Worm (Caenorhabditis elegans) whole organism, L1 larva: ENCODE measurements around the gene nlp-35.

Source experiments
- Y116A8C.19 ChIP-seq: sonication (generic microtip); optimal IDR thresholded peaks from 2 replicates; lab custom pipeline; 2016; ENCODE audit warnings: missing compliant biosample characterization, missing genetic modification characterization, borderline replicate concordance
- alr-1 ChIP-seq: fragments of 200-800 bp; sonication (Bioruptor generic); optimal IDR thresholded peaks from 2 replicates; lab custom pipeline; 2018; ENCODE audit warnings: borderline replicate concordance, mild to moderate bottlenecking, missing genetic modification characterization, missing compliant biosample characterization
- aly-2 ChIP-seq: fragments of 150-350 bp; optimal IDR thresholded peaks from 2 replicates; lab custom pipeline; 2014; ENCODE audit warnings: missing biosample characterization, missing genetic modification characterization
- blmp-1 ChIP-seq: fragments of 150-350 bp; optimal IDR thresholded peaks from 2 replicates; lab custom pipeline; 2014; ENCODE audit warnings: missing biosample characterization, missing genetic modification characterization
- ceh-82 ChIP-seq, 3 experiments: fragments of 150-350 bp in 1 of 3; sonication (generic microtip) in 2 of 3; optimal IDR thresholded peaks; 2 replicates each; lab custom pipeline; 2014 to 2017; ENCODE audit warnings: missing biosample characterization in 3 of 3, missing genetic modification characterization in 3 of 3
- ceh-88 ChIP-seq: fragments of 200-800 bp; sonication (Bioruptor generic); IDR thresholded peaks from 2 replicates; pipeline ENCODE4 v1.3.6; 2022; ENCODE audit warnings: missing genetic modification characterization, missing compliant biosample characterization
- egl-13 ChIP-seq: sonication (generic microtip); optimal IDR thresholded peaks from 2 replicates; lab custom pipeline; 2016; ENCODE audit warnings: missing genotype, missing genetic modification reagents, missing genetic modification characterization, missing compliant biosample characterization
- elt-2 ChIP-seq: sonication (generic microtip); optimal IDR thresholded peaks from 2 replicates; lab custom pipeline; 2016; ENCODE audit warnings: missing genetic modification characterization, mild to moderate bottlenecking, inconsistent platforms, missing compliant biosample characterization, missing genetic modification reagents
- elt-3 ChIP-seq, 6 experiments: fragments of 150-350 bp in 1 of 6; sonication (generic microtip); optimal IDR thresholded peaks; 2 replicates each; lab custom pipeline; 2017 to 2018; ENCODE audit warnings: missing biosample characterization in 6 of 6, missing genetic modification characterization in 6 of 6, inconsistent platforms in 1 of 6
- ets-5 ChIP-seq: fragments of 200-800 bp; sonication (Bioruptor generic); IDR thresholded peaks from 2 replicates; pipeline ENCODE4 v1.3.6; 2022; ENCODE audit warnings: missing genetic modification characterization, missing compliant biosample characterization
- fkh-10 ChIP-seq: sonication (generic microtip); optimal IDR thresholded peaks from 2 replicates; lab custom pipeline; 2017; ENCODE audit warnings: missing biosample characterization, missing genetic modification reagents, missing genetic modification characterization
- fkh-4 ChIP-seq: sonication (generic microtip); optimal IDR thresholded peaks from 2 replicates; lab custom pipeline; 2016; ENCODE audit warnings: missing compliant biosample characterization, missing genetic modification characterization, borderline replicate concordance
- lin-13 ChIP-seq: fragments of 150-350 bp; optimal IDR thresholded peaks from 2 replicates; lab custom pipeline; 2014; ENCODE audit warnings: missing biosample characterization, missing genetic modification reagents, missing genetic modification characterization
- lin-14 ChIP-seq: fragments of 200-800 bp; sonication (Bioruptor generic); optimal IDR thresholded peaks from 2 replicates; lab custom pipeline; 2018; ENCODE audit warnings: mild to moderate bottlenecking, missing genetic modification characterization, moderate library complexity, missing compliant biosample characterization
- lin-35 ChIP-seq, 2 experiments: fragments of 150-350 bp; optimal IDR thresholded peaks; 2 replicates each; lab custom pipeline; 2014; ENCODE audit warnings: missing biosample characterization in 2 of 2, missing genetic modification characterization in 2 of 2, missing genetic modification reagents in 2 of 2
- lin-39 ChIP-seq: fragments of 150-350 bp; optimal IDR thresholded peaks from 2 replicates; lab custom pipeline; 2014; ENCODE audit warnings: missing biosample characterization, missing genetic modification reagents, missing genetic modification characterization
- lsy-2 ChIP-seq, 2 experiments: fragments of 150-350 bp; optimal IDR thresholded peaks; 2 replicates each; lab custom pipeline; 2014; ENCODE audit warnings: missing biosample characterization in 2 of 2, missing genetic modification characterization in 2 of 2
- mab-9 ChIP-seq: fragments of 200-800 bp; sonication (Bioruptor generic); IDR thresholded peaks from 2 replicates; pipeline ENCODE4 v1.3.6; 2022; ENCODE audit warnings: missing genetic modification reagents, missing genetic modification characterization, missing compliant biosample characterization
- mef-2 ChIP-seq: fragments of 150-350 bp; optimal IDR thresholded peaks from 2 replicates; lab custom pipeline; 2014; ENCODE audit warnings: missing biosample characterization, missing genetic modification characterization
- nhr-19 ChIP-seq: fragments of 200-800 bp; sonication (Bioruptor generic); conservative IDR thresholded peaks from 2 replicates; pipeline ENCODE4 v1.3.6; 2022; ENCODE audit warnings: missing genetic modification characterization, missing compliant biosample characterization
- nhr-20 ChIP-seq: sonication (generic microtip); optimal IDR thresholded peaks from 2 replicates; lab custom pipeline; 2016; ENCODE audit warnings: mild to moderate bottlenecking, missing genetic modification characterization, missing compliant biosample characterization
- nhr-28 ChIP-seq: fragments of 150-350 bp; optimal IDR thresholded peaks from 2 replicates; lab custom pipeline; 2014; ENCODE audit warnings: missing biosample characterization, missing genetic modification characterization
- nhr-71 ChIP-seq: sonication (generic microtip); optimal IDR thresholded peaks from 2 replicates; lab custom pipeline; 2016; ENCODE audit warnings: mild to moderate bottlenecking, missing genetic modification characterization, moderate library complexity, missing compliant biosample characterization
- nhr-84 ChIP-seq: sonication (generic microtip); optimal IDR thresholded peaks from 2 replicates; lab custom pipeline; 2017; ENCODE audit warnings: missing biosample characterization, missing genetic modification characterization
- nhr-85 ChIP-seq: sonication (generic microtip); peaks from one replicate; lab custom pipeline; 2016; ENCODE audit warnings: missing genetic modification characterization, inconsistent platforms, missing compliant biosample characterization
- nhr-90 ChIP-seq: sonication (generic microtip); optimal IDR thresholded peaks from 2 replicates; lab custom pipeline; 2016; ENCODE audit warnings: mild to moderate bottlenecking, missing genetic modification characterization, missing compliant biosample characterization; ENCODE audit not compliant: poor library complexity
- pax-3 ChIP-seq: fragments of 200-800 bp; sonication (Bioruptor generic); optimal IDR thresholded peaks from 2 replicates; lab custom pipeline; 2018; ENCODE audit warnings: mild to moderate bottlenecking, missing genetic modification characterization, moderate library complexity, missing compliant biosample characterization
- pqm-1 ChIP-seq: sonication (generic microtip); optimal IDR thresholded peaks from 3 replicates; lab custom pipeline; 2017; ENCODE audit warnings: missing biosample characterization, missing genetic modification characterization
- rnt-1 ChIP-seq: sonication (generic microtip); optimal IDR thresholded peaks from 2 replicates; lab custom pipeline; 2016; ENCODE audit warnings: mild to moderate bottlenecking, missing genetic modification characterization, moderate library complexity, missing compliant biosample characterization
- snpc-4 ChIP-seq: fragments of 150-350 bp; optimal IDR thresholded peaks from 2 replicates; lab custom pipeline; 2014; ENCODE audit warnings: missing biosample characterization, missing genetic modification characterization
- snu-23 ChIP-seq: sonication (generic microtip); optimal IDR thresholded peaks from 2 replicates; lab custom pipeline; 2016; ENCODE audit warnings: missing genetic modification characterization, missing compliant biosample characterization
- sup-37 ChIP-seq: fragments of 200-800 bp; sonication (Bioruptor generic); optimal IDR thresholded peaks from 2 replicates; lab custom pipeline; 2018; ENCODE audit warnings: mild to moderate bottlenecking, missing genetic modification characterization, missing compliant biosample characterization
- swsn-7 ChIP-seq: sonication (generic microtip); optimal IDR thresholded peaks from 2 replicates; lab custom pipeline; 2016; ENCODE audit warnings: missing genetic modification characterization, missing compliant biosample characterization
- tbx-2 ChIP-seq: sonication (generic microtip); optimal IDR thresholded peaks from 2 replicates; lab custom pipeline; 2016; ENCODE audit warnings: missing genetic modification characterization, missing compliant biosample characterization
- unc-62 ChIP-seq: fragments of 150-350 bp; optimal IDR thresholded peaks from 2 replicates; lab custom pipeline; 2014; ENCODE audit warnings: missing biosample characterization, missing genetic modification reagents, missing genetic modification characterization
- unc-86 ChIP-seq: sonication (generic microtip); optimal IDR thresholded peaks from 2 replicates; lab custom pipeline; 2016; ENCODE audit warnings: missing genetic modification characterization, missing compliant biosample characterization
- zag-1 ChIP-seq: fragments of 150-350 bp; optimal IDR thresholded peaks from 2 replicates; lab custom pipeline; 2014; ENCODE audit warnings: missing biosample characterization, missing genetic modification characterization
- ztf-11 ChIP-seq, 2 experiments: sonication (generic microtip); optimal IDR thresholded peaks; 2 replicates each; lab custom pipeline; 2016 to 2017; ENCODE audit warnings: missing genetic modification characterization in 2 of 2, missing biosample characterization in 1 of 2, missing compliant biosample characterization in 1 of 2

The nlp-35 gene

ce11 chrIV:9540342-9540856 is 21.7 kb upstream of the nlp-35 start, which contains the start of gene fbl-1:
TSS of gene fbl-1 (plus strand) at chrIV:9540806.
- TF ChIP-seq fkh-10 (no peak), lin-35 (GFP tag; optimal IDR thresholded peaks at IDR 0.05; lab: Kevin White, UChicago) (peak in 1 of 2 experiments; percentile 8), pqm-1 (tag; lab: Kevin White, UChicago) (peak; percentile 41), elt-2 (tag; lab: Kevin White, UChicago) (peak; percentile 93)
- TF ChIP-seq, all 84 proteins: peak for 3

ce11 chrIV:9538214-9538613 is 19.5 kb upstream of the nlp-35 start:
- peak; percentile 79 for TF ChIP-seq rnt-1 (tag; lab: Kevin White, UChicago)
- TF ChIP-seq lin-35 (GFP tag; optimal IDR thresholded peaks at IDR 0.05; lab: Kevin White, UChicago): no peak
- no peak for TF ChIP-seq ztf-11 (tag; optimal IDR thresholded peaks at IDR 0.05; lab: Kevin White, UChicago)
- peak; percentile 66 for TF ChIP-seq nhr-71 (tag; lab: Kevin White, UChicago)
- TF ChIP-seq unc-86: no peak
- peak; percentile 12 for TF ChIP-seq snu-23 (GFP tag; lab: Kevin White, UChicago)
- peak; percentile 75 for TF ChIP-seq lin-14 (GFP tag; lab: Kevin White, UChicago)
- TF ChIP-seq lsy-2 (tag; optimal IDR thresholded peaks at IDR 0.05; lab: Kevin White, UChicago): peak in 1 of 2 experiments; percentile 6

- TF ChIP-seq elt-2 (tag; lab: Kevin White, UChicago): peak; percentile 39
- no peak for TF ChIP-seq ceh-82 (tag; optimal IDR thresholded peaks at IDR 0.05; lab: Kevin White, UChicago)
- TF ChIP-seq, all 84 proteins: peak for 1
Observed at ce11 chrIV:9537500-9537899, 18.8 kb upstream of the nlp-35 start.

DNA sequence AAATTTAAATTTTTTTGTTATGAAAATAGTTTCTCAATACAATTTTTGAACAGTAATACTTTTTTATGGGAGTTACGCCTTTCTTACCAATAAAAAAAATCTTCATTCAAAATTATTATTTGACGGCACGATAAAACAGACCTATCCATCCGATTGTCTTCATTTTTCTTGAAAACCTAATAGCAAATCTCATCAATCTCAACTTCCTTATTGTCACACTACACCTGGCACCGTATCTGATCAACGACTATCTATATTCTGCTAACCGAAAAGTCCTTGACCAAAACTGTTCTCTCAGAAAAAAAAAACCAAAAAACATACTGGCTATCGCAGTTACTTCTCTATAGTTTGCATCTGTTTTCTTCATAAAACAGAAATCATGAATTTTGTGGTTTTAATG is 17.4 kb upstream of the nlp-35 start:
- TF ChIP-seq rnt-1 (tag; lab: Kevin White, UChicago) (no peak), nhr-85 (peak; percentile 82), blmp-1 (tag; lab: Kevin White, UChicago) (peak; percentile 22), lin-14 (GFP tag; lab: Kevin White, UChicago) (peak; percentile 19), nhr-20 (tag; lab: Kevin White, UChicago) (peak; percentile 16)

DNA sequence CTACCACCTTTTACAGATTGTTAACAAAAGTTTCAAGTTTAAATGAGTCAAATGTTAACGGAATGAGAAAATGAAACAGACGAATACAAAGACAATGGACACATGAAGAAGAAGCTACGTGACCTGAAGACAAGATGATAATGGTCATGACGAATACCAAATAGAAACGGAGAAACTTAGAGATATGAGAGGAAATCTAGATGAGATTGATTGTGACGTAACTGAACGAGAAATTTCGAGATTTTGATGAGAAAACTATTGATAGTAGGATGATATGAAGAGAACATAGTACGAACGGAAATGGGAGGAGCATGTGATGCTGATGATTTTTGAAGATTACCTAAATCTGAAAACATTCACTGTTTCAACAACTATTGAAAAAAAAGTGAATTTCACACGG is 16.4 kb upstream of the nlp-35 start:
- no peak for TF ChIP-seq lin-39 (tag; lab: Kevin White, UChicago)
- TF ChIP-seq nhr-90 (tag; lab: Kevin White, UChicago): peak; percentile 39
- TF ChIP-seq Y116A8C.19: no peak
- no peak for TF ChIP-seq lin-13 (GFP tag; lab: Kevin White, UChicago)
- no peak for TF ChIP-seq lsy-2 (tag; optimal IDR thresholded peaks at IDR 0.05; lab: Kevin White, UChicago)
- TF ChIP-seq nhr-85: peak; percentile 76
- no peak for TF ChIP-seq fkh-10
- TF ChIP-seq blmp-1 (tag; lab: Kevin White, UChicago): peak; percentile 76
- TF ChIP-seq pax-3: no peak
- TF ChIP-seq pqm-1 (tag; lab: Kevin White, UChicago): no peak
- TF ChIP-seq elt-3 (tag; optimal IDR thresholded peaks at IDR 0.05; lab: Kevin White, UChicago): peak in 5 of 6 experiments; percentile 46 to 81 (median 76)
- TF ChIP-seq lin-35 (GFP tag; optimal IDR thresholded peaks at IDR 0.05; lab: Kevin White, UChicago): peak in 1 of 2 experiments; percentile 20
- no peak for TF ChIP-seq egl-13 (tag; lab: Kevin White, UChicago)
- TF ChIP-seq ceh-88 (GFP tag; lab: Robert Waterston, UW): no peak
- TF ChIP-seq nhr-71 (tag; lab: Kevin White, UChicago): peak; percentile 55
- peak; percentile 47 for TF ChIP-seq lin-14 (GFP tag; lab: Kevin White, UChicago)
- TF ChIP-seq snu-23 (GFP tag; lab: Kevin White, UChicago): peak; percentile 58
- TF ChIP-seq alr-1 (tag; lab: Kevin White, UChicago): no peak
- peak; percentile 28 for TF ChIP-seq nhr-19 (GFP tag; lab: Robert Waterston, UW)
- TF ChIP-seq nhr-20 (tag; lab: Kevin White, UChicago): peak; percentile 63
- peak; percentile 30 for TF ChIP-seq tbx-2 (tag; lab: Kevin White, UChicago)
- no peak for TF ChIP-seq sup-37
- no peak for TF ChIP-seq zag-1 (tag; lab: Kevin White, UChicago)

DNA sequence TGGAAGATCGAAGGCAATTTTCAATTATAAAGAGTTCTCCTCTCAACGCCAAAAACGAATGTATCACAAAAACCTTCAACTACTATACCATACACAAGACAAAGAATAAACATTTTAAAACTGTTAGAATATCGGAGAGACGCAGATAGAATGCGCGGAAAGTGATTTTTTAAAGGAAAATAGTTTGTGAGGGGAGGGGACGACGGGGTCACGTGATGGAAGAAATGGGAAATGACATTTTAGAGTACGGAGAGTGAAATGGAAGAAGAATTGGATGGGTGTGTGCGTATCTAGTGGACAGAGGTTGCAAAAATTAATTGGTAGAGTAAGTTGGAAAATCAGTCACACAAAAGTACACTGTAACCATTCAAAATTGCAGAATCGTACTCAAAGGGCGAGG is 15.6 kb upstream of the nlp-35 start:
- TF ChIP-seq swsn-7 (tag; lab: Kevin White, UChicago) (peak; percentile 55), snu-23 (GFP tag; lab: Kevin White, UChicago) (peak; percentile 88), aly-2 (tag; lab: Kevin White, UChicago) (no peak), lin-13 (GFP tag; lab: Kevin White, UChicago) (peak; percentile 63), snpc-4 (tag; lab: Kevin White, UChicago) (peak; percentile 37), tbx-2 (tag; lab: Kevin White, UChicago) (peak; percentile 41), rnt-1 (tag; lab: Kevin White, UChicago) (peak; percentile 26), pqm-1 (tag; lab: Kevin White, UChicago) (no peak), ets-5 (no peak), nhr-85 (peak; percentile 96), fkh-4 (no peak), sup-37 (no peak), nhr-84 (tag; lab: Kevin White, UChicago) (no peak), mef-2 (tag; lab: Kevin White, UChicago) (no peak), mab-9 (GFP tag; lab: Robert Waterston, UW) (no peak), unc-62 (GFP tag; lab: Kevin White, UChicago) (no peak), nhr-28 (tag; lab: Kevin White, UChicago) (no peak), alr-1 (tag; lab: Kevin White, UChicago) (no peak)
